Worm (Caenorhabditis elegans): Measurements from ENCODE around the gene T28D6.4.

ce11 chrIII:11392740-11393139 is 32.5 kb downstream of the T28D6.4 start:
- TF ChIP-seq ces-1 (GFP tag; optimal IDR thresholded peaks at IDR 0.05) (no peak), pha-4 (tag; optimal IDR thresholded peaks at IDR 0.05) (no peak), unc-62 (GFP tag; optimal IDR thresholded peaks at IDR 0.05) (no peak), unc-39 (tag; optimal IDR thresholded peaks at IDR 0.05) (no peak), snpc-4 (tag; optimal IDR thresholded peaks at IDR 0.05) (no peak)
